Worm (Caenorhabditis elegans) whole organism, L3 larva: Measurements from ENCODE around the gene Y69H2.9.

Experiments used
- ZK546.5 ChIP-seq: sonication (generic microtip); optimal IDR thresholded peaks from 2 replicates; lab custom pipeline; 2017; ENCODE audit warnings: missing biosample characterization, missing genetic modification characterization
- ama-1 ChIP-seq: fragments of 150-350 bp; optimal IDR thresholded peaks from 2 replicates; lab custom pipeline; 2018
- mdl-1 ChIP-seq: fragments of 150-350 bp; optimal IDR thresholded peaks from 2 replicates; lab custom pipeline; 2014; ENCODE audit warnings: missing biosample characterization, missing genetic modification characterization
- nhr-11 ChIP-seq: fragments of 150-350 bp; optimal IDR thresholded peaks from 2 replicates; lab custom pipeline; 2014; ENCODE audit warnings: missing biosample characterization, missing genetic modification characterization
- nhr-12 ChIP-seq: fragments of 150-350 bp; optimal IDR thresholded peaks from 2 replicates; lab custom pipeline; 2014; ENCODE audit warnings: missing biosample characterization, missing genetic modification characterization
- nhr-77 ChIP-seq: fragments of 150-350 bp; optimal IDR thresholded peaks from 2 replicates; lab custom pipeline; 2014; ENCODE audit warnings: missing biosample characterization, missing genetic modification characterization
- sea-2 ChIP-seq: fragments of 150-350 bp; sonication (generic microtip); optimal IDR thresholded peaks from 4 replicates; lab custom pipeline; 2014; ENCODE audit warnings: missing biosample characterization, missing genetic modification reagents, missing genetic modification characterization
- snpc-4 ChIP-seq: fragments of 150-350 bp; optimal IDR thresholded peaks from 2 replicates; lab custom pipeline; 2014; ENCODE audit warnings: missing biosample characterization, missing genetic modification characterization
- zag-1 ChIP-seq: fragments of 150-350 bp; optimal IDR thresholded peaks from 2 replicates; lab custom pipeline; 2014; ENCODE audit warnings: missing biosample characterization, missing genetic modification characterization
- ztf-11 ChIP-seq: fragments of 150-350 bp; optimal IDR thresholded peaks from 2 replicates; lab custom pipeline; 2014; ENCODE audit warnings: missing biosample characterization, missing genetic modification characterization
- ztf-4 ChIP-seq: fragments of 150-350 bp; optimal IDR thresholded peaks from 2 replicates; lab custom pipeline; 2014; ENCODE audit warnings: missing biosample characterization, missing genetic modification characterization

DNA sequence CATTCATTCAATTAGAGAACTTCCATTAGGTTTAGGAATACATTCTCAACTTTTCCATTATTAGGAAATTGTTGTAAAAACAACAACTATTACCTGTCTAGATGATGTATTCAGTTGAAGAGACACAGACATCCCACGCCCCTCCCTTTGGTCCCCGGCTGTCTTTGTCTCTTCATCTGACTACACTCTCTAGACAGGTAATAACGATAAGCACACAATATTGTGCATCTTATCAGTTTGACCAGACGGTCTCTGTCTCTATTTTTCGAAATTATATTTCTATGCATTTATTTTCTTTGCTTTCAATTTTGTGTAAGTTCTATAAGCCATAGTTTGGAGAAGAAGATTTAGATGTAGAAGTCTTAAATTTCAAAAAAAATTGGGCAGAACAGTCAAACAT, at the start of gene Y69H2.9:
- no peak for TF ChIP-seq nhr-11 (tag; lab: Kevin White, UChicago)
- TF ChIP-seq ztf-11 = no peak
- TF ChIP-seq mdl-1 (tag; lab: Kevin White, UChicago) = no peak
- TF ChIP-seq nhr-12 (tag; lab: Kevin White, UChicago) = no peak
- no peak for TF ChIP-seq sea-2 (GFP tag; lab: Kevin White, UChicago)
- TF ChIP-seq ztf-4 = no peak
- no peak for TF ChIP-seq ama-1
- no peak for TF ChIP-seq nhr-77 (tag; lab: Kevin White, UChicago)
- no peak for TF ChIP-seq ZK546.5 (tag; lab: Kevin White, UChicago)
- no peak for TF ChIP-seq zag-1 (tag; lab: Kevin White, UChicago)
- TF ChIP-seq snpc-4 (tag; lab: Kevin White, UChicago) = no peak
